Worm (Caenorhabditis elegans): ENCODE data around the gene srv-29.
A peak's percentile ranks its signal among the peaks of the same experiment; 100 is the strongest.
"Not testable (repeated sequence)": the region's sequence is repeated elsewhere in the genome, so short reads cannot be mapped to it uniquely, and the experiment has no call there.

Gene srv-29

ce11 chrIV:6263244-6263643 lies 3.2 kb downstream of the srv-29 start, which contains the start of gene srv-28:
TSS of gene srv-28 (minus strand) at chrIV:6263344.
- TF ChIP-seq unc-62 (GFP tag; optimal IDR thresholded peaks at IDR 0.05 in 1 of 2) (peak in 1 of 2 experiments; percentile 33), unc-62 (tag; optimal IDR thresholded peaks at IDR 0.05) (no peak), daf-16 (GFP tag; optimal IDR thresholded peaks at IDR 0.05) (no peak), daf-16 (tag; optimal IDR thresholded peaks at IDR 0.05) (no peak), F26F4.8 (GFP tag; conservative IDR thresholded peaks at IDR 0.05) (no peak), aha-1 (tag) (peak; percentile 7), mes-2 (tag; optimal IDR thresholded peaks at IDR 0.05; ENCODE audit: poor library complexity, severe bottlenecking) (no peak)

ce11 chrIV:6259732-6260131 lies 6.7 kb downstream of the srv-29 start, which contains the start of gene nlp-16:
TSS of gene nlp-16 (minus strand) at chrIV:6259832.
- TF ChIP-seq ctbp-1 (GFP tag; IDR thresholded peaks at IDR 0.05), result no peak
- TF ChIP-seq ama-1 (optimal IDR thresholded peaks at IDR 0.05), result no peak
- TF ChIP-seq nhr-48 (tag; optimal IDR thresholded peaks at IDR 0.05), result no peak
- TF ChIP-seq mep-1 (tag; optimal IDR thresholded peaks at IDR 0.05), result no peak
- TF ChIP-seq ztf-7 (tag; optimal IDR thresholded peaks at IDR 0.05), result no peak

ce11 chrIV:6258967-6259366 lies 7.4 kb downstream of the srv-29 start:
- no peak for TF ChIP-seq lin-29 (GFP tag; IDR thresholded peaks at IDR 0.05)
- peak in 1 of 2 experiments; percentile 90 for TF ChIP-seq unc-62 (GFP tag; optimal IDR thresholded peaks at IDR 0.05 in 1 of 2)
- no peak for TF ChIP-seq unc-62 (tag; optimal IDR thresholded peaks at IDR 0.05)
- no peak for TF ChIP-seq nhr-41 (GFP tag; IDR thresholded peaks at IDR 0.05)

- TF ChIP-seq arid-1 (GFP tag; conservative IDR thresholded peaks at IDR 0.05) (no peak), dmd-6 (GFP tag; IDR thresholded peaks at IDR 0.05) (no peak), mdt-29 (GFP tag; IDR thresholded peaks at IDR 0.05) (no peak), mes-2 (tag; optimal IDR thresholded peaks at IDR 0.05; ENCODE audit: poor library complexity, severe bottlenecking) (no peak), nhr-25 (tag; optimal IDR thresholded peaks at IDR 0.05; ENCODE audit: borderline replicate concordance, insufficient read depth) (no peak), aly-2 (tag; optimal IDR thresholded peaks at IDR 0.05) (no peak), skn-1 (tag; optimal IDR thresholded peaks at IDR 0.05) (no peak), lir-3 (tag; optimal IDR thresholded peaks at IDR 0.05) (no peak), nhr-42 (GFP tag; IDR thresholded peaks at IDR 0.05) (no peak), mep-1 (tag; optimal IDR thresholded peaks at IDR 0.05) (no peak)
These were observed 11.8 kb downstream of the srv-29 start, which contains the start of gene T13A10.64 for ce11 chrIV:6254635-6255034. TSS of gene T13A10.64 (plus strand) at chrIV:6254935.

- not testable (repeated sequence) for TF ChIP-seq nhr-77 (tag; optimal IDR thresholded peaks at IDR 0.05); hlh-30 (tag; optimal IDR thresholded peaks at IDR 0.05; ENCODE audit: insufficient read depth); unc-62 (GFP tag; optimal IDR thresholded peaks at IDR 0.05 in 1 of 2); unc-62 (tag; optimal IDR thresholded peaks at IDR 0.05)
These were observed 13.4 kb downstream of the srv-29 start, which contains the start of gene T13A10.2 for ce11 chrIV:6253000-6253399. TSS of gene T13A10.2 (plus strand) at chrIV:6253300.

- TF ChIP-seq ZK546.5 (tag; optimal IDR thresholded peaks at IDR 0.05) (no peak), unc-39 (tag; optimal IDR thresholded peaks at IDR 0.05) (no peak), unc-62 (GFP tag; optimal IDR thresholded peaks at IDR 0.05 in 1 of 2) (peak in 1 of 2 experiments; percentile 16), unc-62 (tag; optimal IDR thresholded peaks at IDR 0.05) (no peak), hlh-30 (tag; optimal IDR thresholded peaks at IDR 0.05; ENCODE audit: insufficient read depth) (peak; percentile 6), ZK337.2 (GFP tag; IDR thresholded peaks at IDR 0.05) (no peak), skn-1 (tag; optimal IDR thresholded peaks at IDR 0.05) (no peak), fos-1 (tag; optimal IDR thresholded peaks at IDR 0.05) (no peak), dmd-9 (GFP tag; IDR thresholded peaks at IDR 0.05) (no peak), sdz-12 (GFP tag; optimal IDR thresholded peaks at IDR 0.05) (no peak), tag-97 (GFP tag; IDR thresholded peaks at IDR 0.05) (no peak), egl-43 (GFP tag; IDR thresholded peaks at IDR 0.05) (no peak), aha-1 (tag) (peak; percentile 44), lin-29 (GFP tag; IDR thresholded peaks at IDR 0.05) (no peak), saeg-2 (GFP tag; IDR thresholded peaks at IDR 0.05) (no peak), gei-8 (GFP tag; optimal IDR thresholded peaks at IDR 0.05) (no peak)
These were observed 16.8 kb downstream of the srv-29 start, which contains the start of gene F58F9.1 for ce11 chrIV:6249591-6249990. TSS of gene F58F9.1 (plus strand) at chrIV:6249841.
